Worm (Caenorhabditis elegans) whole organism, L3 larva: ENCODE results near the gene nekl-3.

ENCODE experiments used
- ama-1 ChIP-seq: fragments of 150-350 bp; optimal IDR thresholded peaks from 2 replicates; lab custom pipeline; 2018
- egl-27 ChIP-seq: sonication (generic microtip); optimal IDR thresholded peaks from 4 replicates; lab custom pipeline; 2017; ENCODE audit warnings: missing biosample characterization, missing genetic modification reagents, missing genetic modification characterization
- elt-2 ChIP-seq: sonication (generic microtip); optimal IDR thresholded peaks from 2 replicates; lab custom pipeline; 2016; ENCODE audit warnings: missing genetic modification reagents, mild to moderate bottlenecking, missing genetic modification characterization, missing compliant biosample characterization
- nfya-1 ChIP-seq: sonication (generic microtip); optimal IDR thresholded peaks from 2 replicates; lab custom pipeline; 2017; ENCODE audit warnings: missing genetic modification characterization, mild to moderate bottlenecking, missing compliant biosample characterization, antibody characterized with exemption, moderate library complexity; ENCODE audit not compliant: insufficient read depth
- pha-4 ChIP-seq: fragments of 150-350 bp; optimal IDR thresholded peaks from 2 replicates; lab custom pipeline; 2014; ENCODE audit warnings: missing biosample characterization, missing genetic modification reagents, missing genetic modification characterization
- ztf-4 ChIP-seq: fragments of 150-350 bp; optimal IDR thresholded peaks from 2 replicates; lab custom pipeline; 2014; ENCODE audit warnings: missing biosample characterization, missing genetic modification characterization

- TF ChIP-seq egl-27: no peak
- TF ChIP-seq elt-2: peak; percentile 35
- TF ChIP-seq ama-1 (lab: Kevin White, UChicago): no peak
- TF ChIP-seq ztf-4 (tag; lab: Kevin White, UChicago): no peak
- TF ChIP-seq pha-4 (tag; lab: Kevin White, UChicago): no peak
- no peak for TF ChIP-seq nfya-1
These were observed 23.8 kb downstream of the nekl-3 start for ce11 chrX:12367498-12367897.
